Worm (Caenorhabditis elegans): ENCODE measurements around the gene F55B12.10.

ce11 chrV:13858906-13859305 lies 19.4 kb downstream of the F55B12.10 start, which contains the start of gene srx-135:
- TF ChIP-seq unc-62 (GFP tag; optimal IDR thresholded peaks at IDR 0.05) (no peak), nhr-76 (tag; optimal IDR thresholded peaks at IDR 0.05) (no peak), mab-5 (tag; optimal IDR thresholded peaks at IDR 0.05) (no peak), unc-120 (tag; optimal IDR thresholded peaks at IDR 0.05; ENCODE audit: poor library complexity, severe bottlenecking) (no peak), pha-4 (tag; optimal IDR thresholded peaks at IDR 0.05) (no peak), lsy-2 (tag; optimal IDR thresholded peaks at IDR 0.05) (no peak), mep-1 (tag; optimal IDR thresholded peaks at IDR 0.05) (no peak), elt-1 (tag; optimal IDR thresholded peaks at IDR 0.05; ENCODE audit: borderline replicate concordance, insufficient read depth) (no peak)

All from whole organism, mixed stage, embryonic.